Worm (Caenorhabditis elegans) whole organism, L2 larva: ENCODE data around the gene nsun-1.

Source experiments
- C34F6.9 ChIP-seq: fragments of 150-350 bp; optimal IDR thresholded peaks from 2 replicates; lab custom pipeline; 2014; ENCODE audit warnings: missing biosample characterization, missing genetic modification characterization
- F13H6.1 ChIP-seq: sonication (generic microtip); optimal IDR thresholded peaks from 2 replicates; lab custom pipeline; 2016; ENCODE audit warnings: missing genetic modification characterization, missing compliant biosample characterization
- R02D3.7 ChIP-seq: fragments of 150-350 bp; optimal IDR thresholded peaks from 2 replicates; lab custom pipeline; 2014; ENCODE audit warnings: missing biosample characterization, missing genetic modification characterization
- Y55F3AM.14 ChIP-seq: fragments of 200-800 bp; sonication (Bioruptor generic); optimal IDR thresholded peaks from 2 replicates; lab custom pipeline; 2018; ENCODE audit warnings: mild to moderate bottlenecking, missing genetic modification characterization, missing compliant biosample characterization
- ZK546.5 ChIP-seq: sonication (generic microtip); optimal IDR thresholded peaks from 2 replicates; lab custom pipeline; 2017; ENCODE audit warnings: missing biosample characterization, missing genetic modification characterization
- alr-1 ChIP-seq: fragments of 150-350 bp; optimal IDR thresholded peaks from 2 replicates; lab custom pipeline; 2014; ENCODE audit warnings: missing biosample characterization, missing genetic modification characterization
- aly-2 ChIP-seq: fragments of 150-350 bp; optimal IDR thresholded peaks from 2 replicates; lab custom pipeline; 2014; ENCODE audit warnings: missing biosample characterization, missing genetic modification characterization
- blmp-1 ChIP-seq: sonication (generic microtip); optimal IDR thresholded peaks from 2 replicates; lab custom pipeline; 2017; ENCODE audit warnings: missing genetic modification characterization, mild to moderate bottlenecking, missing compliant biosample characterization, antibody characterized with exemption, moderate library complexity; ENCODE audit not compliant: insufficient read depth
- ceh-16 ChIP-seq: fragments of 150-350 bp; optimal IDR thresholded peaks from 2 replicates; lab custom pipeline; 2014; ENCODE audit warnings: missing biosample characterization, missing genetic modification characterization
- ceh-82 ChIP-seq: fragments of 150-350 bp; optimal IDR thresholded peaks from 2 replicates; lab custom pipeline; 2014; ENCODE audit warnings: missing biosample characterization, missing genetic modification characterization
- crh-2 ChIP-seq: sonication (generic microtip); optimal IDR thresholded peaks from 2 replicates; lab custom pipeline; 2017; ENCODE audit warnings: missing biosample characterization, missing genetic modification characterization
- egl-27 ChIP-seq: sonication (generic microtip); optimal IDR thresholded peaks from 3 replicates; lab custom pipeline; 2017; ENCODE audit warnings: missing biosample characterization, missing genetic modification reagents, missing genetic modification characterization
- elt-3 ChIP-seq: sonication (generic microtip); optimal IDR thresholded peaks from 2 replicates; lab custom pipeline; 2017; ENCODE audit warnings: missing biosample characterization, missing genetic modification characterization
- gmeb-1 ChIP-seq: fragments of 150-350 bp; optimal IDR thresholded peaks from 2 replicates; lab custom pipeline; 2014; ENCODE audit warnings: missing biosample characterization, missing genetic modification characterization
- lin-11 ChIP-seq: fragments of 150-350 bp; sonication (generic microtip); optimal IDR thresholded peaks from 2 replicates; lab custom pipeline; 2014; ENCODE audit warnings: missing biosample characterization, missing genetic modification characterization, inconsistent platforms, mixed read lengths
- lin-13 ChIP-seq: fragments of 150-350 bp; optimal IDR thresholded peaks from 2 replicates; lab custom pipeline; 2014; ENCODE audit warnings: missing biosample characterization, missing genetic modification reagents, missing genetic modification characterization
- lsy-2 ChIP-seq, 2 experiments: fragments of 150-350 bp in 1 of 2; sonication (generic microtip) in 1 of 2; optimal IDR thresholded peaks; 2 replicates each; lab custom pipeline; 2014 to 2017; ENCODE audit warnings: missing biosample characterization in 2 of 2, missing genetic modification characterization in 2 of 2
- mab-5 ChIP-seq: fragments of 150-350 bp; optimal IDR thresholded peaks from 2 replicates; lab custom pipeline; 2014; ENCODE audit warnings: missing biosample characterization, missing genetic modification characterization
- mdl-1 ChIP-seq, 2 experiments: fragments of 150-350 bp in 1 of 2; sonication (generic microtip) in 1 of 2; optimal IDR thresholded peaks; 2 replicates each; lab custom pipeline; 2017; ENCODE audit warnings: missing biosample characterization in 2 of 2, missing genetic modification characterization in 2 of 2
- nhr-10 ChIP-seq: sonication (generic microtip); optimal IDR thresholded peaks from 2 replicates; lab custom pipeline; 2017; ENCODE audit warnings: missing biosample characterization, missing genetic modification characterization
- nhr-12 ChIP-seq: fragments of 150-350 bp; optimal IDR thresholded peaks from 2 replicates; lab custom pipeline; 2014; ENCODE audit warnings: missing biosample characterization, missing genetic modification characterization
- nhr-129 ChIP-seq: fragments of 150-350 bp; optimal IDR thresholded peaks from 2 replicates; lab custom pipeline; 2014; ENCODE audit warnings: missing biosample characterization, missing genetic modification characterization
- nhr-21 ChIP-seq: fragments of 150-350 bp; optimal IDR thresholded peaks from 2 replicates; lab custom pipeline; 2014; ENCODE audit warnings: missing biosample characterization, missing genetic modification characterization
- nhr-23 ChIP-seq: fragments of 150-350 bp; optimal IDR thresholded peaks from 2 replicates; lab custom pipeline; 2014; ENCODE audit warnings: missing biosample characterization, missing genetic modification reagents, missing genetic modification characterization
- nhr-237 ChIP-seq: fragments of 150-350 bp; optimal IDR thresholded peaks from 2 replicates; lab custom pipeline; 2014; ENCODE audit warnings: missing biosample characterization, missing genetic modification characterization
- nhr-6 ChIP-seq: fragments of 150-350 bp; optimal IDR thresholded peaks from 2 replicates; lab custom pipeline; 2014; ENCODE audit warnings: missing biosample characterization, missing genetic modification characterization
- nhr-77 ChIP-seq: fragments of 150-350 bp; optimal IDR thresholded peaks from 2 replicates; lab custom pipeline; 2014; ENCODE audit warnings: missing biosample characterization, missing genetic modification characterization
- peb-1 ChIP-seq: fragments of 150-350 bp; optimal IDR thresholded peaks from 2 replicates; lab custom pipeline; 2014; ENCODE audit warnings: missing biosample characterization, missing genetic modification characterization
- skn-1 ChIP-seq: sonication (generic microtip); optimal IDR thresholded peaks from 2 replicates; lab custom pipeline; 2017; ENCODE audit warnings: missing biosample characterization, missing genetic modification characterization
- sma-9 ChIP-seq, 2 experiments: fragments of 150-350 bp in 1 of 2; sonication (generic microtip) in 1 of 2; optimal IDR thresholded peaks; 2 replicates each; lab custom pipeline; 2014 to 2016; ENCODE audit warnings: missing genetic modification characterization in 2 of 2, mild to moderate bottlenecking in 1 of 2, missing biosample characterization in 1 of 2, missing compliant biosample characterization in 1 of 2, missing genetic modification reagents in 1 of 2, moderate library complexity in 1 of 2
- unc-39 ChIP-seq: fragments of 150-350 bp; optimal IDR thresholded peaks from 2 replicates; lab custom pipeline; 2014; ENCODE audit warnings: missing biosample characterization, missing genetic modification characterization
- unc-55 ChIP-seq: fragments of 150-350 bp; sonication (generic microtip); optimal IDR thresholded peaks from 3 replicates; lab custom pipeline; 2014; ENCODE audit warnings: missing biosample characterization, missing genetic modification reagents, missing genetic modification characterization
- zag-1 ChIP-seq: fragments of 150-350 bp; optimal IDR thresholded peaks from 2 replicates; lab custom pipeline; 2014; ENCODE audit warnings: missing biosample characterization, missing genetic modification characterization
- ztf-1 ChIP-seq: fragments of 200-800 bp; sonication (Bioruptor generic); conservative IDR thresholded peaks from 2 replicates; pipeline ENCODE4 v1.3.6; 2022; ENCODE audit warnings: missing genetic modification characterization, missing compliant biosample characterization
- ztf-4 ChIP-seq: fragments of 150-350 bp; optimal IDR thresholded peaks from 2 replicates; lab custom pipeline; 2014; ENCODE audit warnings: missing biosample characterization, missing genetic modification characterization

nsun-1 gene

DNA sequence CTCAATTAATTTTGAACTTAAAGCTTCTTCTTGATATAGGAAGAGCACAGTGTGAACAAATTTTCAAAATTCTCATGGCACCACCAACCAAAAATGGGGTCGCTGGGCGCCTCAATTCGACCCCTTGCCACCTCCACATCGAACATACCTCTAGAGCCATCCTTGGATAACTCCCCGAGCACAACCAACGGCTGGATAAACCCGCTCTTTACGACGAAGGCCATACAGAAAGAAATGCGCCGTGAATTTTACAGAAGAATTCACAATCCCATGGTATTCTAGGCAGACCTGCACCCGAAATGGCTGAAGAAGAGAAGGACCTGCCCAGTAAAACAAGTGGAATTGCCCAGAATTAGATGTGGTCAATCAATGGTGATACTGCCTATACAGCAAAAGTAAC is 26.9 kb upstream of the nsun-1 start:
- TF ChIP-seq mab-5 (tag; lab: Kevin White, UChicago) (no peak), unc-39 (tag; lab: Kevin White, UChicago) (no peak), nhr-129 (tag; lab: Kevin White, UChicago) (no peak), ceh-16 (no peak), nhr-21 (tag; lab: Kevin White, UChicago) (no peak), aly-2 (no peak), Y55F3AM.14 (GFP tag; lab: Kevin White, UChicago) (no peak), ZK546.5 (tag; lab: Kevin White, UChicago) (no peak), mdl-1 (tag; optimal IDR thresholded peaks at IDR 0.05; lab: Kevin White, UChicago) (no peak), ceh-82 (tag; lab: Kevin White, UChicago) (no peak), nhr-12 (tag; lab: Kevin White, UChicago) (no peak)

DNA sequence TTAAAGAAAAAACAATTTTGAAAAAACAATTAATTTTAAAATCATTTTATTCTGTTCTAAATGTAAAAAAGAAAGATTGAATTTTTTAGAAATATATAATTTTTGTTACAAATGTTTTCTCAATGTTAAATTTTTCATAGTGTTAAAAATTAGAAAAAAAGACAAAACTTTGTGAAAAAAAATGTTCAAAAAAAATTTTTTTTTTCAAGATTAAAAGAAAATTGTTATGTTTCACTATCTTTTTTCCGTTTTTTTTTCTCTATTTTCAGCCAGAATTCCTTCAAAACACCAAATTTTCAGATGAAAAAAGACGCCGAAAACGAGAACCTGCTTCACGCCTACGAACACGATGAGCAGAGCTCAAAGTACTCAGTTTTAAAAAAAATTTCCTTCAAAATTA is 19.4 kb upstream of the nsun-1 start, which contains the start of gene sms-5:
Gene sms-5 (plus strand): TSS at position 301 of the 400 bp plus-strand sequence.
- TF ChIP-seq unc-39 (tag; lab: Kevin White, UChicago) = no peak
- no peak for TF ChIP-seq Y55F3AM.14 (GFP tag; lab: Kevin White, UChicago)
- TF ChIP-seq nhr-10 (tag; lab: Kevin White, UChicago) = no peak
- TF ChIP-seq peb-1 (tag; lab: Kevin White, UChicago) = no peak
- TF ChIP-seq lin-11 (tag; lab: Kevin White, UChicago) = no peak
- no peak for TF ChIP-seq R02D3.7 (tag; lab: Kevin White, UChicago)

DNA sequence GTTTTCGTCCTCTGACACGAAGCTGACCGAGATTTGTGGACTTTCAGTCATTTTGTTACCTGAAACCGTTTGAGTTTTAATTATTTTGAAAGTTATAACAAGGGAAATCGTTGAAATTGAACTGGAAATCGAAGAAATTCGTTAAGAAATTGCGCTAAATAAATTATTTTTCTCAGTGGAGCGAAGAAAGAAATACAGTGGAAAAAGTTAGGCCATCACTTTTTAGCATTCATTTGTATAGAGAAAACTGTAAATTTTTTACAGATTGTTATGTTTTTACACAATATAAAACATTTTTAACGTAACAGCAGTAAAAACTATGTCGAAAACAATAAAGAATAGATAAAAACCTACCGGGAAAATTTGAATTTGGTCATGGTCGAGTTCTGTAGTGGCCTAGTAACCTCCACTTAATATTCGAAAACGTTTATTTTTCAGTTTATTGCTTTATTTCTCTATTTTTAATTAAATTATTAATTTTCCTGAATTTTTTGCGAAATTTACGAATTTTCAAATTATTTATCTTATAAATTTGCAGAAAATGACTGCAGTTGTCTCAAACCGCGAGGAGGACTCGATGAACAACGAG is 8.7 kb upstream of the nsun-1 start, which contains the start of the genes gldi-1 and prp-21:
Gene gldi-1 (minus strand): TSS at position 51 of the 589 bp plus-strand sequence.
Gene prp-21 (plus strand): TSS at position 539 of the 589 bp plus-strand sequence.
- TF ChIP-seq ztf-1 (no peak), lsy-2 (tag; optimal IDR thresholded peaks at IDR 0.05; lab: Kevin White, UChicago) (peak in 1 of 2 experiments; percentile 54), C34F6.9 (tag; lab: Kevin White, UChicago) (peak; percentile 65), F13H6.1 (tag; lab: Kevin White, UChicago) (no peak), egl-27 (no peak), sma-9 (GFP tag; optimal IDR thresholded peaks at IDR 0.05; lab: Kevin White, UChicago) (no peak), sma-9 (tag; optimal IDR thresholded peaks at IDR 0.05; lab: Kevin White, UChicago) (no peak), gmeb-1 (tag; lab: Kevin White, UChicago) (peak; percentile 11), R02D3.7 (tag; lab: Kevin White, UChicago) (no peak), unc-55 (GFP tag; lab: Kevin White, UChicago) (peak; percentile 60), lin-13 (GFP tag; lab: Kevin White, UChicago) (peak; percentile 12), nhr-237 (tag; lab: Kevin White, UChicago) (no peak), crh-2 (tag; lab: Kevin White, UChicago) (peak; percentile 34)

DNA sequence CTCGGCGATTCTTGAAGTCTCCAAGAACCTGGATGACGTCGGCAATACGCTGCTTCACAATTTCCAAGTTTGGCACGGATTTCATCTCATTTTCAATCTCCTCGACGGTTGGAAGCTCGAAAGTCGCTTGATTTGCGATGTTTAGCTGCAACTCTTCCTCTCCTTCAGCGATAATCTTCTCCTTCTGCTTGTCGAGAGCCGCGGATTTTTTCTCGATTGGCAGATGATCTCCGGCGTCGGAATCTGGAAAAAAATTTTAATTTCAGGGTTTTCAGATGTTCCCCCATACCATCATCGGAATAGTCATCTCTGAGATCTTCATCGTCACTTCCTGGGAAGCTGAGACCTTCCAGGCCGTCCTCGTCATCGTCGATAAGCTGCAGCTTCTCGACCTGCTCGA is 428 bp downstream of the nsun-1 start:
- TF ChIP-seq nhr-77 (tag; lab: Kevin White, UChicago) = no peak
- no peak for TF ChIP-seq Y55F3AM.14 (GFP tag; lab: Kevin White, UChicago)
- TF ChIP-seq zag-1 (tag; lab: Kevin White, UChicago) = no peak
- no peak for TF ChIP-seq nhr-12 (tag; lab: Kevin White, UChicago)

DNA sequence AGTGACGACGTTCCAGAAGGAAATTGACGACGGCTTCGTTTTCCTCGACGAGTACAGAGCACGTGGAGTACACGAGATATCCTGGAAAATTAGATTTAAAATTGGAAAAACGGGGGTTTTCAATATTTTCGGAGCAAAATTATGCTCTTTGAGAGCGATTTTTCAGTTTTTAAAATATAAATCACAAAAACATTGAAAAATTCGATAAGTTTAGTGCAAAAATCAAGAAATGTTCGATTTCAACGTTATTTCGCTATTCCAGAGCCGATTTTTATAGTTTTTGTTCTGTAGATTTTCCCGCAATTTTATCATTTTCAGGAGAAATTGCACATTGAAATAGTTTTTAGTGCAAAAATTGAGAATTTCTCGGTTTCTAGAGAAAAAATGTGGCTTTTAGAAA is 2.5 kb downstream of the nsun-1 start, which contains the start of gene W07E6.5:
Gene W07E6.5 (plus strand): TSS at position 301 of the 400 bp plus-strand sequence.
- TF ChIP-seq nhr-10 (tag; lab: Kevin White, UChicago) (no peak), aly-2 (no peak), ceh-82 (tag; lab: Kevin White, UChicago) (no peak), sma-9 (GFP tag; optimal IDR thresholded peaks at IDR 0.05; lab: Kevin White, UChicago) (no peak), sma-9 (tag; optimal IDR thresholded peaks at IDR 0.05; lab: Kevin White, UChicago) (no peak), nhr-6 (tag; lab: Kevin White, UChicago) (no peak), mdl-1 (tag; optimal IDR thresholded peaks at IDR 0.05; lab: Kevin White, UChicago) (no peak), C34F6.9 (tag; lab: Kevin White, UChicago) (no peak), nhr-23 (tag; lab: Kevin White, UChicago) (no peak), ceh-16 (no peak)

DNA sequence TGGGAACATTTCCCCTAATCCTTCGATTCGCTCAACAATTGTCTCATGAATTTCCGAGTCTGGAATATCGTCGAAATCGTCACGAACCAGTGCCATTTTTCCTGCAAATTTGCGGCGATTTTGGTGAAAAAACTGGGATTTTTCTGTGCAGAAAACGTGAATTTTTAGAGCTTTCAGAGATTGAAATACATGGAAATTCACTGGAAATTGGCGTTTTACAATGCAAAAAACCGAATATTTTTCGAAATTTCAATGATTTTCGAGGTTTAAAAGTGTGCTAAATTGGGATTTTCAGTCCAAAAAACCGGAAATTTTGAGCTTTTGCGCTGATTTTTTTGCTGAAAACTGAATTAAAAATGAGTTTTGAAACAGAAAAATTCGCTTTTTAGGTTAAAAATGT is 5.4 kb downstream of the nsun-1 start, which contains the start of gene tomm-22:
Gene tomm-22 (minus strand): TSS at position 101 of the 400 bp plus-strand sequence.
- no peak for TF ChIP-seq ceh-82 (tag; lab: Kevin White, UChicago)
- no peak for TF ChIP-seq blmp-1 (tag; lab: Kevin White, UChicago)
- no peak for TF ChIP-seq nhr-21 (tag; lab: Kevin White, UChicago)
- TF ChIP-seq elt-3 (tag; lab: Kevin White, UChicago) = no peak
- TF ChIP-seq R02D3.7 (tag; lab: Kevin White, UChicago) = no peak
- TF ChIP-seq skn-1 (tag; lab: Kevin White, UChicago) = no peak
- no peak for TF ChIP-seq nhr-12 (tag; lab: Kevin White, UChicago)
- no peak for TF ChIP-seq nhr-237 (tag; lab: Kevin White, UChicago)
- TF ChIP-seq aly-2 = no peak
- no peak for TF ChIP-seq ztf-4 (tag; lab: Kevin White, UChicago)
- TF ChIP-seq mdl-1 (tag; optimal IDR thresholded peaks at IDR 0.05; lab: Kevin White, UChicago) = no peak
- TF ChIP-seq alr-1 (tag; lab: Kevin White, UChicago) = no peak
